Worm (Caenorhabditis elegans) whole organism, late embryonic: Measurements from ENCODE around the gene iglr-1.

ENCODE experiments used
- dmd-4 ChIP-seq: sonication (generic microtip); optimal IDR thresholded peaks from 2 replicates; lab custom pipeline; 2016; ENCODE audit warnings: borderline replicate concordance, missing genetic modification characterization, missing compliant biosample characterization
- gmeb-2 ChIP-seq: sonication (generic microtip); optimal IDR thresholded peaks from 2 replicates; lab custom pipeline; 2016; ENCODE audit warnings: missing genetic modification characterization, inconsistent platforms, missing compliant biosample characterization

DNA sequence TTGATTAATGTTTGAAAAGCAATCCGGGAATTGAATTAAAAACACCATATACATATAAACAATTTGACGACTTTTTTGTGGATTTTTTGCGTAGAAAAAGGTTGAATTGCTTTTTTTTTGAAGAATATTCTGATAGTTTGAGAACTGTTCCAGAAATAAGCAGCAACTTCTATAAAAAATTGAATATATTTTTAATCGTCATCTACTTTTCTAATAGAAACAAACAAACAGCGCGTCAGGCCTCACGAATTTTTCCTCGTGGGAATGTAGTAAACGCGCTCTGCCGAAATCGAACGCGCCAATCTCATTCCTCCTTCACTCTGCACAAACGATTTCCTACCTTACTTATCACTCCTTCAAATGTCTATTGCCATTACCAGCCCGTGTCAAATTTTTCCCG, 26.9 kb downstream of the iglr-1 start, which contains the start of gene rgs-11:
- TF ChIP-seq gmeb-2 (tag; lab: Kevin White, UChicago) (no peak), dmd-4 (tag; lab: Kevin White, UChicago) (no peak)
